Worm (Caenorhabditis elegans) whole organism, young adult: ENCODE data around the gene sre-1.

ENCODE experiments used
- B0035.1 ChIP-seq: sonication (generic microtip); optimal IDR thresholded peaks from 2 replicates; lab custom pipeline; 2016; ENCODE audit warnings: missing genetic modification characterization, mild to moderate bottlenecking, missing compliant biosample characterization, missing genotype, missing genetic modification reagents
- F22D6.2 ChIP-seq: sonication (generic microtip); optimal IDR thresholded peaks from 2 replicates; lab custom pipeline; 2016; ENCODE audit warnings: mild to moderate bottlenecking, missing genetic modification characterization, missing compliant biosample characterization
- F23B12.7 ChIP-seq: sonication (generic microtip); optimal IDR thresholded peaks from 2 replicates; lab custom pipeline; 2017; ENCODE audit warnings: missing genetic modification characterization, mild to moderate bottlenecking, missing compliant biosample characterization, antibody characterized with exemption, moderate library complexity; ENCODE audit not compliant: insufficient read depth
- F33H1.4 ChIP-seq: fragments of 200-800 bp; sonication (Bioruptor generic); IDR thresholded peaks from 2 replicates; pipeline ENCODE4 v1.3.6; 2022; ENCODE audit warnings: missing genetic modification reagents, missing genetic modification characterization, missing compliant biosample characterization
- F55B11.4 ChIP-seq: sonication (generic microtip); optimal IDR thresholded peaks from 2 replicates; lab custom pipeline; 2016; ENCODE audit warnings: missing compliant biosample characterization, missing genetic modification characterization, borderline replicate concordance; ENCODE audit not compliant: insufficient read depth
- F57C9.4 ChIP-seq: sonication (generic microtip); optimal IDR thresholded peaks from 2 replicates; lab custom pipeline; 2017; ENCODE audit warnings: mild to moderate bottlenecking, missing genetic modification characterization, missing compliant biosample characterization
- K12H6.12 ChIP-seq: fragments of 200-800 bp; sonication (Bioruptor generic); optimal IDR thresholded peaks from 2 replicates; lab custom pipeline; 2018; ENCODE audit warnings: mild to moderate bottlenecking, missing genetic modification characterization, missing compliant biosample characterization
- Y53F4B.3 ChIP-seq: fragments of 200-800 bp; sonication (Bioruptor generic); IDR thresholded peaks from 2 replicates; pipeline ENCODE4 v1.3.6; 2022; ENCODE audit warnings: missing genetic modification reagents, missing genetic modification characterization, missing compliant biosample characterization
- ZK185.1 ChIP-seq: sonication (generic microtip); optimal IDR thresholded peaks from 2 replicates; lab custom pipeline; 2016; ENCODE audit warnings: mild to moderate bottlenecking, missing genetic modification characterization, missing compliant biosample characterization; ENCODE audit not compliant: poor library complexity, severe bottlenecking
- athp-1 ChIP-seq: sonication (generic microtip); optimal IDR thresholded peaks from 2 replicates; lab custom pipeline; 2017; ENCODE audit warnings: mild to moderate bottlenecking, missing genetic modification characterization, missing compliant biosample characterization
- attf-3 ChIP-seq: fragments of 200-800 bp; sonication (Bioruptor generic); conservative IDR thresholded peaks from 2 replicates; pipeline ENCODE4 v1.3.6; 2022; ENCODE audit warnings: missing genetic modification reagents, missing genetic modification characterization, missing compliant biosample characterization
- attf-5 ChIP-seq: fragments of 200-800 bp; sonication (Bioruptor generic); optimal IDR thresholded peaks from 2 replicates; lab custom pipeline; 2018; ENCODE audit warnings: mild to moderate bottlenecking, missing genetic modification characterization, missing compliant biosample characterization
- attf-6 ChIP-seq: fragments of 200-800 bp; sonication (Bioruptor generic); IDR thresholded peaks from 2 replicates; pipeline ENCODE4 v1.3.6; 2022; ENCODE audit warnings: missing genetic modification reagents, missing genetic modification characterization, missing compliant biosample characterization
- ccch-3 ChIP-seq: fragments of 200-800 bp; sonication (Bioruptor generic); optimal IDR thresholded peaks from 2 replicates; lab custom pipeline; 2018; ENCODE audit warnings: mild to moderate bottlenecking, missing genetic modification characterization, missing compliant biosample characterization
- ceh-27 ChIP-seq: fragments of 200-800 bp; sonication (Bioruptor generic); optimal IDR thresholded peaks from 2 replicates; lab custom pipeline; 2018; ENCODE audit warnings: mild to moderate bottlenecking, missing genetic modification characterization, moderate library complexity, missing compliant biosample characterization
- ceh-40 ChIP-seq: fragments of 200-800 bp; sonication (Bioruptor generic); IDR thresholded peaks from 2 replicates; pipeline ENCODE4 v1.3.6; 2022; ENCODE audit warnings: missing genetic modification characterization, missing compliant biosample characterization
- dpff-1 ChIP-seq: sonication (generic microtip); optimal IDR thresholded peaks from 2 replicates; lab custom pipeline; 2017; ENCODE audit warnings: mild to moderate bottlenecking, missing genetic modification characterization, missing compliant biosample characterization
- egl-18 ChIP-seq: fragments of 200-800 bp; sonication (Bioruptor generic); IDR thresholded peaks from 2 replicates; pipeline ENCODE4 v1.3.6; 2022; ENCODE audit warnings: missing genetic modification reagents, missing genetic modification characterization, missing compliant biosample characterization
- egl-44 ChIP-seq: fragments of 200-800 bp; sonication (Bioruptor generic); IDR thresholded peaks from 2 replicates; pipeline ENCODE4 v1.3.6; 2022; ENCODE audit warnings: missing genetic modification reagents, missing genetic modification characterization, missing compliant biosample characterization
- gei-17 ChIP-seq: fragments of 200-800 bp; sonication (Bioruptor generic); optimal IDR thresholded peaks from 2 replicates; lab custom pipeline; 2018; ENCODE audit warnings: mild to moderate bottlenecking, missing genetic modification characterization, missing compliant biosample characterization
- hlh-12 ChIP-seq: sonication (generic microtip); optimal IDR thresholded peaks from 2 replicates; lab custom pipeline; 2016; ENCODE audit warnings: missing genetic modification characterization, missing compliant biosample characterization
- hmg-1.2 ChIP-seq: fragments of 200-800 bp; sonication (Bioruptor generic); IDR thresholded peaks from 2 replicates; pipeline ENCODE4 v1.3.6; 2022; ENCODE audit warnings: missing genetic modification reagents, missing genetic modification characterization, missing compliant biosample characterization
- lag-1 ChIP-seq: fragments of 200-800 bp; sonication (Bioruptor generic); IDR thresholded peaks from 2 replicates; pipeline ENCODE4 v1.3.6; 2022; ENCODE audit warnings: missing genetic modification reagents, missing genetic modification characterization, missing compliant biosample characterization
- let-526 ChIP-seq: fragments of 200-800 bp; sonication (Bioruptor generic); IDR thresholded peaks from 2 replicates; pipeline ENCODE4 v1.3.6; 2022; ENCODE audit warnings: missing genetic modification reagents, missing genetic modification characterization, missing compliant biosample characterization
- let-607 ChIP-seq, 2 experiments: fragments of 200-800 bp in 1 of 2; sonication (Bioruptor generic) in 1 of 2; sonication (generic microtip) in 1 of 2; optimal IDR thresholded peaks; 2 replicates each; lab custom pipeline; 2016 to 2018; ENCODE audit warnings: mild to moderate bottlenecking in 2 of 2, missing compliant biosample characterization in 2 of 2, missing genetic modification characterization in 2 of 2, moderate library complexity in 2 of 2, missing genotype in 1 of 2
- lin-54 ChIP-seq: fragments of 200-800 bp; sonication (Bioruptor generic); optimal IDR thresholded peaks from 2 replicates; lab custom pipeline; 2018; ENCODE audit warnings: mild to moderate bottlenecking, missing genetic modification characterization, missing compliant biosample characterization
- lir-1 ChIP-seq: fragments of 200-800 bp; sonication (Bioruptor generic); conservative IDR thresholded peaks from 2 replicates; pipeline ENCODE4 v1.3.6; 2022; ENCODE audit warnings: missing genetic modification reagents, missing genetic modification characterization, missing compliant biosample characterization
- lsy-27 ChIP-seq: sonication (generic microtip); optimal IDR thresholded peaks from 2 replicates; lab custom pipeline; 2017; ENCODE audit warnings: missing genetic modification characterization, mild to moderate bottlenecking, missing compliant biosample characterization, antibody characterized with exemption, missing genotype, borderline replicate concordance; ENCODE audit not compliant: insufficient read depth
- madf-6 ChIP-seq: fragments of 200-800 bp; sonication (Bioruptor generic); IDR thresholded peaks from 2 replicates; pipeline ENCODE4 v1.3.6; 2022; ENCODE audit warnings: missing genetic modification reagents, missing genetic modification characterization, missing compliant biosample characterization
- mxl-1 ChIP-seq: sonication (generic microtip); optimal IDR thresholded peaks from 2 replicates; lab custom pipeline; 2016; ENCODE audit warnings: missing genetic modification characterization, missing compliant biosample characterization
- nfya-2 ChIP-seq: fragments of 200-800 bp; sonication (Bioruptor generic); IDR thresholded peaks from 2 replicates; pipeline ENCODE4 v1.3.6; 2022; ENCODE audit warnings: missing genetic modification reagents, missing genetic modification characterization, missing compliant biosample characterization
- nhr-80 ChIP-seq: sonication (generic microtip); optimal IDR thresholded peaks from 2 replicates; lab custom pipeline; 2016; ENCODE audit warnings: missing genetic modification characterization, missing compliant biosample characterization
- pha-4 ChIP-seq: fragments of 150-350 bp; sonication (generic microtip); optimal IDR thresholded peaks from 2 replicates; lab custom pipeline; 2014; ENCODE audit warnings: missing biosample characterization, missing genetic modification reagents, missing genetic modification characterization
- rec-8 ChIP-seq, 2 experiments: sonication (generic microtip); optimal IDR thresholded peaks; 2 replicates each; lab custom pipeline; 2016; ENCODE audit warnings: mild to moderate bottlenecking in 2 of 2, missing genetic modification characterization in 2 of 2, missing genetic modification reagents in 2 of 2, missing genotype in 2 of 2, missing biosample characterization in 1 of 2, missing compliant biosample characterization in 1 of 2, moderate library complexity in 1 of 2
- rpc-1 ChIP-seq, 2 experiments: fragments of 150-350 bp in 1 of 2; sonication (generic microtip) in 1 of 2; optimal IDR thresholded peaks; 2 replicates each; lab custom pipeline; 2014 to 2018; ENCODE audit warnings: missing biosample characterization in 1 of 2, missing genetic modification characterization in 1 of 2, missing genetic modification reagents in 1 of 2, missing genotype in 1 of 2
- snpc-1.3 ChIP-seq: sonication (generic microtip); optimal IDR thresholded peaks from 2 replicates; lab custom pipeline; 2017; ENCODE audit warnings: missing genetic modification characterization, mild to moderate bottlenecking, missing compliant biosample characterization, antibody characterized with exemption, moderate library complexity, missing genotype, missing genetic modification reagents; ENCODE audit not compliant: insufficient read depth
- snpc-4 ChIP-seq, 5 experiments: fragments of 150-350 bp in 1 of 5; sonication (generic microtip) in 4 of 5; optimal IDR thresholded peaks; 2 replicates each; lab custom pipeline; 2014 to 2018; ENCODE audit warnings: missing genetic modification characterization in 5 of 5, missing biosample characterization in 3 of 5, antibody characterized with exemption in 2 of 5, mild to moderate bottlenecking in 2 of 5, missing compliant biosample characterization in 2 of 5, missing genotype in 2 of 5, moderate library complexity in 2 of 5, missing genetic modification reagents in 1 of 5
- unc-62 ChIP-seq: fragments of 150-350 bp; optimal IDR thresholded peaks from 2 replicates; lab custom pipeline; 2014; ENCODE audit warnings: missing biosample characterization, missing genetic modification reagents, missing genetic modification characterization

The sre-1 gene

DNA sequence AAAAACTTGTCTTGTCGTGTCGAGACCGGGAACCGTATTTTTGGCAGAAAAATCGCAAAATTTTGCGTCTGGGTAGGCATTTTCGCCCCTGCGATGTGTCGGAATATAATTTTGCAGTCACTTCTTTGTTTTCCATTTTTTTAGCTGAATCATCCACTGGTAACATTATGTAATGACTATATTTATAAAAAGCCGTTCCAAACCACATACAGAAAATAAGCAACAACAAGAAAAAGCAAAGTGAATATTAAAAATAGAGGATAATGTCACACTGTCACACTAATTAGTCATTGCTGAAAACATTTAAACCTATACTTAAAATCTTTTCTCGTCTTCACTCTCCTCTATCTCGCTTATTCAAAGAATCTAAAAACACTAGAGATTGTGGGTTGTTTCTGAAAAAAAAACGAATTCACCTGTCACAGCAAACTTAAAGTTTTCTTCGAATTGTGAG, at the start of gene sre-1:
Gene sre-1 (plus strand): TSS at position 404 of the 454 bp plus-strand sequence.
- TF ChIP-seq F57C9.4 (tag; lab: Kevin White, UChicago) (no peak), B0035.1 (tag; lab: Kevin White, UChicago) (no peak), unc-62 (GFP tag; lab: Kevin White, UChicago) (no peak), let-607 (tag; optimal IDR thresholded peaks at IDR 0.05; lab: Kevin White, UChicago) (no peak), attf-6 (GFP tag; lab: Robert Waterston, UW) (no peak), K12H6.12 (no peak), gei-17 (GFP tag; lab: Kevin White, UChicago) (no peak), athp-1 (no peak), Y53F4B.3 (GFP tag; lab: Robert Waterston, UW) (no peak), hmg-1.2 (GFP tag; lab: Robert Waterston, UW) (no peak), lir-1 (no peak)

DNA sequence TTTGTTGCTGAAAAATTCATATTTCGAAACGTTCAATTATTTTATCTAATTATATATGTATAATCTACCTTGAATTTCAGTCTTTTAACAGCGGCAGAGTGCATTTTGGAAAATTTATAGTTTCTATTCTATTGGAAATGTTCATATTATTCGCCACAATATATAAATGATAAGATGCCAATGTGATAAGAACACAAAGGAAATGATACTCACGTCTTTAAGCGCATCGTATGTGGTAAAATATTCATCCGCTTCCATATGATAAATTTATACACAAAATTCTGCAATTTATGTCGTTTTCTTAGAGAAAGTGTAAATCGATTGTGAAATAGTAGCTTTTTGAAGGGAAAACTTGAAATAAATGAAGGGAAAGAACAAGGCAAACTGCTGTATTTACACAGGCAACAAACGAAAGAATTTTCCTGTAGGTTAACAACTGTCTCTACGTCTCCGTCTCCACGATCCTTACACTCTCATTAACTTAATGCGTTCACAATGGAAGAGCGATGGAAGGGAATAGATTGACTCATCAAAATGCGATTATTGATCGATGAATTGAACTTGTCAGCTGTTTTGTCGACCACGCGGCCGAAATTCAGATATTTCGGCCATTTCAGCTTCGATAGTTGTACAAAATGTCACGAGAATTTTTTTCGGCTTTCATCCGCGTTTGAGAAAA, 47.4 kb upstream of the sre-1 start, which contains the start of gene alfa-1:
Gene alfa-1 (minus strand): TSS at position 515 of the 679 bp plus-strand sequence.
- no peak for TF ChIP-seq F22D6.2 (tag; lab: Kevin White, UChicago)
- peak; percentile 18 for TF ChIP-seq lin-54 (GFP tag; lab: Kevin White, UChicago)
- TF ChIP-seq egl-44 (GFP tag; lab: Robert Waterston, UW): no peak
- no peak for TF ChIP-seq ceh-40
- TF ChIP-seq snpc-1.3 (tag; lab: Kevin White, UChicago): no peak
- TF ChIP-seq attf-5 (GFP tag; lab: Kevin White, UChicago): peak; percentile 61
- TF ChIP-seq nhr-80 (tag; lab: Kevin White, UChicago): peak; percentile 64
- 0 out of 2 replicates have a peak, but pooled peaks have one; percentile 16 for TF ChIP-seq madf-6 (GFP tag; lab: Robert Waterston, UW)
- TF ChIP-seq nfya-2 (GFP tag; lab: Robert Waterston, UW): no peak
- no peak for TF ChIP-seq hlh-12 (tag; lab: Kevin White, UChicago)
- no peak for TF ChIP-seq lag-1
- no peak for TF ChIP-seq F23B12.7
- no peak for TF ChIP-seq F57C9.4 (tag; lab: Kevin White, UChicago)
- no peak for TF ChIP-seq attf-3 (GFP tag; lab: Robert Waterston, UW)
- TF ChIP-seq mxl-1 (tag; lab: Kevin White, UChicago): no peak
- no peak for TF ChIP-seq ccch-3 (GFP tag; lab: Kevin White, UChicago)
- no peak for TF ChIP-seq B0035.1 (tag; lab: Kevin White, UChicago)
- no peak for TF ChIP-seq dpff-1 (tag; lab: Kevin White, UChicago)
- TF ChIP-seq hmg-1.2 (GFP tag; lab: Robert Waterston, UW): peak; percentile 27; the same call in 1 of the 2 replicates
- TF ChIP-seq snpc-4 (GFP tag; optimal IDR thresholded peaks at IDR 0.05; lab: Kevin White, UChicago): no peak
- TF ChIP-seq snpc-4 (tag; optimal IDR thresholded peaks at IDR 0.05; lab: Kevin White, UChicago): no peak

DNA sequence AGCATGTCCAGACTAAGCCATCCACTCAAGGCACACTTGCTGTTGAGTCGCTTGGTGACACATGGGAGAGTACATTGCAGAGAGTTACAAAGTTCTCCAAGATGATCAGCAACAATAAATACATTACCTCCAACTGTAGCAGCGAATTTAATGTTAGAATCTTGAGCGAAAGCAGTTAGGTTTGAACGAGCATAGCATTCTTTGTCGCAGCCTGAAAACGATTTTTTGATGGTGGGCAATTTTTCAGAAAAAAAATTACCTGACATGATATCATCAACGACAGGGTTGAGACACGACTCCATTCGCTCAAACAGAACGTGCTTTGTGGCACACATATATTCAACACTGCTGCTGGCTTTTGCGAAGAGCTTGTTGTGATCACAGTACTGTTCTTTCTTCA, 46.5 kb upstream of the sre-1 start:
- no peak for TF ChIP-seq F22D6.2 (tag; lab: Kevin White, UChicago)
- TF ChIP-seq rpc-1 (optimal IDR thresholded peaks at IDR 0.05; lab: Kevin White, UChicago): no peak
- no peak for TF ChIP-seq rpc-1 (tag; optimal IDR thresholded peaks at IDR 0.05; lab: Kevin White, UChicago)
- TF ChIP-seq lsy-27 (tag; lab: Kevin White, UChicago): no peak
- TF ChIP-seq pha-4 (tag; lab: Kevin White, UChicago): no peak
- no peak for TF ChIP-seq ZK185.1 (tag; lab: Kevin White, UChicago)
- TF ChIP-seq egl-18 (GFP tag; lab: Robert Waterston, UW): no peak
- TF ChIP-seq let-526: no peak
- no peak for TF ChIP-seq F33H1.4 (GFP tag; lab: Robert Waterston, UW)
- no peak for TF ChIP-seq ceh-40
- TF ChIP-seq ceh-27 (GFP tag; lab: Kevin White, UChicago): no peak
- no peak for TF ChIP-seq F55B11.4 (tag; lab: Kevin White, UChicago)
- no peak for TF ChIP-seq rec-8 (tag; optimal IDR thresholded peaks at IDR 0.05; lab: Kevin White, UChicago)
